Worm (Caenorhabditis elegans) whole organism, L4 larva: ENCODE measurements around the gene acs-4.

ENCODE experiments used
- D1046.2 ChIP-seq: fragments of 200-800 bp; sonication (Bioruptor generic); IDR thresholded peaks from 2 replicates; pipeline ENCODE4 v1.3.6; 2022; ENCODE audit warnings: missing genetic modification characterization, missing compliant biosample characterization
- F26F4.8 ChIP-seq: fragments of 200-800 bp; sonication (Bioruptor generic); conservative IDR thresholded peaks from 2 replicates; pipeline ENCODE4 v1.3.6; 2022; ENCODE audit warnings: missing genetic modification characterization, missing compliant biosample characterization
- F44E2.7 ChIP-seq: fragments of 200-800 bp; sonication (Bioruptor generic); IDR thresholded peaks from 2 replicates; pipeline ENCODE4 v2.1.2; 2022; ENCODE audit warnings: missing genetic modification characterization, missing compliant biosample characterization
- F49E8.2 ChIP-seq: sonication (generic microtip); optimal IDR thresholded peaks from 2 replicates; lab custom pipeline; 2016; ENCODE audit warnings: missing compliant biosample characterization, mild to moderate bottlenecking, missing genetic modification characterization, borderline replicate concordance
- T20F7.1 ChIP-seq: fragments of 200-800 bp; sonication (Bioruptor generic); optimal IDR thresholded peaks from 2 replicates; lab custom pipeline; 2018; ENCODE audit warnings: mild to moderate bottlenecking, missing genetic modification characterization, missing compliant biosample characterization
- T26A8.4 ChIP-seq: fragments of 200-800 bp; sonication (Bioruptor generic); IDR thresholded peaks from 2 replicates; pipeline ENCODE4 v1.3.6; 2022; ENCODE audit warnings: missing genetic modification characterization, missing compliant biosample characterization
- Y48G9A.11 ChIP-seq: fragments of 200-800 bp; sonication (Bioruptor generic); IDR thresholded peaks from 2 replicates; pipeline ENCODE4 v1.3.6; 2022; ENCODE audit warnings: missing genetic modification reagents, missing genetic modification characterization, missing compliant biosample characterization
- Y5F2A.4 ChIP-seq: fragments of 200-800 bp; sonication (Bioruptor generic); optimal IDR thresholded peaks from 2 replicates; lab custom pipeline; 2018; ENCODE audit warnings: mild to moderate bottlenecking, missing genetic modification characterization, missing compliant biosample characterization
- ZK337.2 ChIP-seq: fragments of 200-800 bp; sonication (Bioruptor generic); IDR thresholded peaks from 2 replicates; pipeline ENCODE4 v1.3.6; 2022; ENCODE audit warnings: missing genetic modification reagents, missing genetic modification characterization, missing compliant biosample characterization
- aha-1 ChIP-seq: fragments of 150-350 bp; peaks from one replicate; lab custom pipeline; 2014; ENCODE audit warnings: missing biosample characterization, missing genetic modification characterization
- aly-2 ChIP-seq: sonication (generic microtip); optimal IDR thresholded peaks from 2 replicates; lab custom pipeline; 2018; ENCODE audit warnings: missing biosample characterization, missing genetic modification characterization
- ama-1 ChIP-seq: fragments of 150-350 bp; optimal IDR thresholded peaks from 2 replicates; lab custom pipeline; 2014; ENCODE audit warnings: inconsistent platforms, mixed read lengths
- ceh-28 ChIP-seq: fragments of 150-350 bp; optimal IDR thresholded peaks from 2 replicates; lab custom pipeline; 2014; ENCODE audit warnings: missing biosample characterization, missing genetic modification reagents, missing genetic modification characterization
- ceh-82 ChIP-seq: sonication (generic microtip); optimal IDR thresholded peaks from 2 replicates; lab custom pipeline; 2017; ENCODE audit warnings: missing biosample characterization, missing genetic modification characterization
- ces-1 ChIP-seq: fragments of 150-350 bp; sonication (generic microtip); optimal IDR thresholded peaks from 4 replicates; lab custom pipeline; 2014; ENCODE audit warnings: missing biosample characterization, missing genetic modification reagents, missing genetic modification characterization
- ctbp-1 ChIP-seq: fragments of 200-800 bp; sonication (Bioruptor generic); IDR thresholded peaks from 2 replicates; pipeline ENCODE4 v1.3.6; 2022; ENCODE audit warnings: missing genetic modification reagents, missing genetic modification characterization, missing compliant biosample characterization
- daf-16 ChIP-seq, 3 experiments: sonication (generic microtip); optimal IDR thresholded peaks; 2 replicates each; lab custom pipeline; 2016 to 2017; ENCODE audit warnings: missing genetic modification characterization in 3 of 3, missing genetic modification reagents in 3 of 3, mild to moderate bottlenecking in 2 of 3, missing compliant biosample characterization in 2 of 3, missing biosample characterization in 1 of 3, moderate library complexity in 1 of 3
- duxl-1 ChIP-seq: sonication (generic microtip); optimal IDR thresholded peaks from 2 replicates; lab custom pipeline; 2016; ENCODE audit warnings: mild to moderate bottlenecking, missing genetic modification characterization, moderate library complexity, missing compliant biosample characterization; ENCODE audit not compliant: poor library complexity
- dve-1 ChIP-seq: sonication (generic microtip); optimal IDR thresholded peaks from 2 replicates; lab custom pipeline; 2017; ENCODE audit warnings: antibody characterized with exemption, mild to moderate bottlenecking, missing genetic modification characterization, missing compliant biosample characterization; ENCODE audit not compliant: insufficient read depth
- fkh-10 ChIP-seq: fragments of 150-350 bp; optimal IDR thresholded peaks from 2 replicates; lab custom pipeline; 2014; ENCODE audit warnings: missing biosample characterization, missing genetic modification reagents, missing genetic modification characterization
- fos-1 ChIP-seq: fragments of 150-350 bp; optimal IDR thresholded peaks from 2 replicates; lab custom pipeline; 2014; ENCODE audit warnings: missing biosample characterization, missing genetic modification characterization
- hif-1 ChIP-seq, 2 experiments: sonication (generic microtip); optimal IDR thresholded peaks; 2 replicates each; lab custom pipeline; 2016 to 2017; ENCODE audit warnings: missing compliant biosample characterization in 2 of 2, missing genetic modification characterization in 2 of 2, missing genetic modification reagents in 2 of 2, missing genotype in 2 of 2, mild to moderate bottlenecking in 1 of 2
- hmg-1.1 ChIP-seq: fragments of 200-800 bp; sonication (Bioruptor generic); IDR thresholded peaks from 2 replicates; pipeline ENCODE4 v1.3.6; 2022; ENCODE audit warnings: missing genetic modification reagents, missing genetic modification characterization, missing compliant biosample characterization
- lin-1 ChIP-seq: fragments of 200-800 bp; sonication (Bioruptor generic); IDR thresholded peaks from 2 replicates; pipeline ENCODE4 v1.3.6; 2022; ENCODE audit warnings: missing genetic modification reagents, missing genetic modification characterization, missing compliant biosample characterization
- lin-13 ChIP-seq: fragments of 150-350 bp; optimal IDR thresholded peaks from 2 replicates; lab custom pipeline; 2014; ENCODE audit warnings: missing biosample characterization, missing genetic modification reagents, missing genetic modification characterization
- lir-3 ChIP-seq: sonication (generic microtip); optimal IDR thresholded peaks from 2 replicates; lab custom pipeline; 2016; ENCODE audit warnings: mild to moderate bottlenecking, missing genetic modification characterization, missing compliant biosample characterization
- lsy-2 ChIP-seq, 2 experiments: fragments of 150-350 bp in 1 of 2; sonication (generic microtip) in 1 of 2; optimal IDR thresholded peaks; 2 replicates each; lab custom pipeline; 2014 to 2017; ENCODE audit warnings: missing biosample characterization in 2 of 2, missing genetic modification characterization in 2 of 2
- madf-9 ChIP-seq: fragments of 200-800 bp; sonication (Bioruptor generic); conservative IDR thresholded peaks from 2 replicates; pipeline ENCODE4 v1.3.6; 2022; ENCODE audit warnings: missing genetic modification reagents, missing genetic modification characterization, missing compliant biosample characterization
- mdt-29 ChIP-seq: fragments of 200-800 bp; sonication (Bioruptor generic); IDR thresholded peaks from 2 replicates; pipeline ENCODE4 v1.3.6; 2022; ENCODE audit warnings: missing genetic modification reagents, missing genetic modification characterization, missing compliant biosample characterization
- mep-1 ChIP-seq: fragments of 150-350 bp; sonication (generic microtip); optimal IDR thresholded peaks from 3 replicates; lab custom pipeline; 2014; ENCODE audit warnings: missing biosample characterization, missing genetic modification characterization
- mxl-3 ChIP-seq: fragments of 200-800 bp; sonication (Bioruptor generic); optimal IDR thresholded peaks from 2 replicates; lab custom pipeline; 2018; ENCODE audit warnings: mild to moderate bottlenecking, missing genetic modification characterization, missing compliant biosample characterization
- nhr-102 ChIP-seq: sonication (generic microtip); optimal IDR thresholded peaks from 2 replicates; lab custom pipeline; 2016; ENCODE audit warnings: mild to moderate bottlenecking, missing genetic modification characterization, moderate library complexity, missing compliant biosample characterization
- nhr-28 ChIP-seq: fragments of 150-350 bp; optimal IDR thresholded peaks from 2 replicates; lab custom pipeline; 2014; ENCODE audit warnings: missing biosample characterization, missing genetic modification characterization
- nhr-41 ChIP-seq: fragments of 200-800 bp; sonication (Bioruptor generic); IDR thresholded peaks from 2 replicates; pipeline ENCODE4 v1.3.6; 2022; ENCODE audit warnings: missing genetic modification reagents, missing genetic modification characterization, missing compliant biosample characterization
- nhr-42 ChIP-seq: fragments of 200-800 bp; sonication (Bioruptor generic); IDR thresholded peaks from 2 replicates; pipeline ENCODE4 v1.3.6; 2022; ENCODE audit warnings: missing genetic modification characterization, missing compliant biosample characterization
- nhr-6 ChIP-seq: fragments of 150-350 bp; optimal IDR thresholded peaks from 2 replicates; lab custom pipeline; 2014; ENCODE audit warnings: missing biosample characterization, missing genetic modification characterization
- nhr-77 ChIP-seq: fragments of 150-350 bp; optimal IDR thresholded peaks from 2 replicates; lab custom pipeline; 2014; ENCODE audit warnings: missing biosample characterization, missing genetic modification characterization
- pha-4 ChIP-seq, 2 experiments: fragments of 150-350 bp in 1 of 2; fragments of 200-800 bp in 1 of 2; sonication (Bioruptor generic) in 1 of 2; IDR thresholded peaks in 1 of 2; optimal IDR thresholded peaks in 1 of 2; 2 replicates each; pipeline versions ENCODE4 v1.3.6 to Lab custom; 2014 to 2022; ENCODE audit warnings: missing genetic modification characterization in 2 of 2, missing genetic modification reagents in 2 of 2, missing biosample characterization in 1 of 2, missing compliant biosample characterization in 1 of 2
- pqm-1 ChIP-seq: sonication (generic microtip); optimal IDR thresholded peaks from 2 replicates; lab custom pipeline; 2017; ENCODE audit warnings: missing biosample characterization, missing genetic modification characterization
- rbr-2 ChIP-seq: sonication (generic microtip); optimal IDR thresholded peaks from 2 replicates; lab custom pipeline; 2016; ENCODE audit warnings: missing genotype, missing genetic modification characterization, missing compliant biosample characterization
- sdz-12 ChIP-seq: fragments of 200-800 bp; sonication (Bioruptor generic); optimal IDR thresholded peaks from 2 replicates; lab custom pipeline; 2018; ENCODE audit warnings: mild to moderate bottlenecking, missing genetic modification characterization, missing compliant biosample characterization
- spr-1 ChIP-seq: sonication (generic microtip); optimal IDR thresholded peaks from 2 replicates; lab custom pipeline; 2016; ENCODE audit warnings: mild to moderate bottlenecking, missing genetic modification characterization, missing compliant biosample characterization
- unc-130 ChIP-seq: sonication (generic microtip); optimal IDR thresholded peaks from 2 replicates; lab custom pipeline; 2016; ENCODE audit warnings: missing genetic modification reagents, missing genetic modification characterization, missing compliant biosample characterization
- zag-1 ChIP-seq: fragments of 150-350 bp; optimal IDR thresholded peaks from 2 replicates; lab custom pipeline; 2014; ENCODE audit warnings: missing biosample characterization, missing genetic modification characterization
- zfp-2 ChIP-seq: sonication (generic microtip); optimal IDR thresholded peaks from 2 replicates; lab custom pipeline; 2016; ENCODE audit warnings: mild to moderate bottlenecking, missing genetic modification characterization, missing compliant biosample characterization
- zfp-3 ChIP-seq: fragments of 200-800 bp; sonication (Bioruptor generic); conservative IDR thresholded peaks from 2 replicates; pipeline ENCODE4 v1.3.6; 2022; ENCODE audit warnings: missing genetic modification reagents, missing genetic modification characterization, missing compliant biosample characterization
- zip-2 ChIP-seq: fragments of 150-350 bp; optimal IDR thresholded peaks from 2 replicates; lab custom pipeline; 2014; ENCODE audit warnings: missing biosample characterization, missing genetic modification characterization
- ztf-11 ChIP-seq: fragments of 150-350 bp; optimal IDR thresholded peaks from 2 replicates; lab custom pipeline; 2014; ENCODE audit warnings: missing biosample characterization, missing genetic modification characterization

acs-4 gene

DNA sequence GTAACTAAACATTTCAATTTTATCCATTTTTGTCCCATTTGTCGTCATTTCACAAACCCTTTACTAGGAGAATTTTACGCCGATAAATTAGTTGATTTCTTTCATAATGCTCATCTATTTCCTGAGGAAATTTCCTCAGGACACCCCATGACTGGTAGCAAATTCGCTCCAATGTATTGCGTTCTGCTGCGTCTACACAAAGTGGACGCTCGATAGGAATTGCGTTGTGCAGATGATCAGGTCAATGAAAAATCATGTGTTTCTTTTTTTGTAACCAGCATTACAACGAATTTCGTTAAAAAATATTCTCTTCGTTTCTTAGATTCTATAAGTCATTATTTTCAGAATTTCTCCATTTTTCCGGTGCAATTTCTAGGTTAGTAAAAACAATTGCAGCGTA lies 14.2 kb downstream of the acs-4 start, which contains the start of gene epg-4 (continued):
- TF ChIP-seq mdt-29: no peak
- TF ChIP-seq mxl-3 (GFP tag; lab: Kevin White, UChicago): peak; percentile 49
- TF ChIP-seq lin-13 (GFP tag; lab: Kevin White, UChicago): peak; percentile 33
- TF ChIP-seq hif-1 (tag; optimal IDR thresholded peaks at IDR 0.05; lab: Kevin White, UChicago): peak in 1 of 2 experiments; percentile 52
- TF ChIP-seq zag-1 (tag; lab: Kevin White, UChicago): no peak
- no peak for TF ChIP-seq madf-9 (GFP tag; lab: Robert Waterston, UW)
- TF ChIP-seq duxl-1 (tag; lab: Kevin White, UChicago): no peak
- no peak for TF ChIP-seq sdz-12
- TF ChIP-seq lsy-2 (tag; optimal IDR thresholded peaks at IDR 0.05; lab: Kevin White, UChicago): peak; percentile 29 to 65
- no peak for TF ChIP-seq lir-3 (tag; lab: Kevin White, UChicago)

DNA sequence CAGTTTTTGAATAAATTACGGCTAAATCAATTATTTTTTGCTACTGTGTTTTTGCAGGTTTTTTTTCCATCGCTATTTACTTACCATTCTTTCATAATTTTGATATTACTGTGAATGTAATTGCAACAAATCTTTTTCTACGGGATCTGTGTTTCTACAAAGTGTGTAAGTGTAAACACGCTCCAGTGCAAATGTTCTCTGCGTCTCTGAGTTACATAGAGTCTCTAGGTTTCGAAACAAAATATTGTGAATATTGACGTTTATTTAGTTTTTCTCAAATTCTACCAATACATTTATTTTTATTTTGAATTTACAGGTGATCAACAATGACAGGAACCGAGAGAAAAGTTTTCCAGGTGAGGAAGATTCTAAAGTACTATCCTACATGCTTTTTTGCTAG lies 16.4 kb downstream of the acs-4 start, which contains the start of gene yju-2:
yju-2 (plus strand) TSS at position 315 of the 400 bp plus-strand sequence.
- TF ChIP-seq nhr-6 (tag; lab: Kevin White, UChicago) (peak; percentile 60), aly-2 (no peak), nhr-41 (GFP tag; lab: Robert Waterston, UW) (no peak), D1046.2 (no peak), lin-1 (GFP tag; lab: Robert Waterston, UW) (no peak), spr-1 (no peak), F26F4.8 (GFP tag; lab: Robert Waterston, UW) (no peak), lir-3 (tag; lab: Kevin White, UChicago) (no peak), rbr-2 (tag; lab: Kevin White, UChicago) (no peak), sdz-12 (no peak), daf-16 (GFP tag; optimal IDR thresholded peaks at IDR 0.05; lab: Kevin White, UChicago) (no peak), daf-16 (tag; optimal IDR thresholded peaks at IDR 0.05; lab: Kevin White, UChicago) (peak; percentile 66), zfp-2 (tag; lab: Kevin White, UChicago) (peak; percentile 36), F49E8.2 (tag; lab: Kevin White, UChicago) (no peak), hif-1 (tag; optimal IDR thresholded peaks at IDR 0.05; lab: Kevin White, UChicago) (peak in 1 of 2 experiments; percentile 47), T20F7.1 (GFP tag; lab: Kevin White, UChicago) (peak; percentile 62), nhr-77 (tag; lab: Kevin White, UChicago) (peak; percentile 32), ceh-28 (tag; lab: Kevin White, UChicago) (no peak), Y48G9A.11 (no peak), zip-2 (tag; lab: Kevin White, UChicago) (no peak), unc-130 (GFP tag; lab: Kevin White, UChicago) (peak; percentile 8), Y5F2A.4 (GFP tag; lab: Kevin White, UChicago) (no peak), pqm-1 (tag; lab: Kevin White, UChicago) (no peak), zfp-3 (GFP tag; lab: Robert Waterston, UW) (no peak), ztf-11 (tag; lab: Kevin White, UChicago) (no peak), nhr-28 (tag; lab: Kevin White, UChicago) (peak; percentile 11), fkh-10 (GFP tag; lab: Kevin White, UChicago) (peak; percentile 2), nhr-42 (GFP tag; lab: Robert Waterston, UW) (no peak), dve-1 (tag; lab: Kevin White, UChicago) (peak; percentile 55), mxl-3 (GFP tag; lab: Kevin White, UChicago) (no peak), ctbp-1 (GFP tag; lab: Robert Waterston, UW) (no peak), hmg-1.1 (no peak), aha-1 (tag; lab: Kevin White, UChicago) (peak; percentile 42), pha-4 (GFP tag; IDR thresholded peaks at IDR 0.05; lab: Robert Waterston, UW) (no peak), pha-4 (tag; optimal IDR thresholded peaks at IDR 0.05; lab: Kevin White, UChicago) (peak; percentile 3), ZK337.2 (GFP tag; lab: Robert Waterston, UW) (no peak), ama-1 (lab: Kevin White, UChicago) (peak; percentile 1), mep-1 (tag; lab: Kevin White, UChicago) (peak; percentile 78), duxl-1 (tag; lab: Kevin White, UChicago) (no peak), ces-1 (GFP tag; lab: Kevin White, UChicago) (no peak), lin-13 (GFP tag; lab: Kevin White, UChicago) (peak; percentile 72), ceh-82 (tag; lab: Kevin White, UChicago) (no peak), nhr-102 (tag; lab: Kevin White, UChicago) (no peak), fos-1 (tag; lab: Kevin White, UChicago) (no peak), F44E2.7 (GFP tag; lab: Robert Waterston, UW) (no peak), T26A8.4 (no peak)
